Worm (Caenorhabditis elegans): ENCODE data around the gene glb-28.

Gene glb-28

ce11 chrX:15365235-15365634 lies 48.2 kb upstream of the glb-28 start (continued):
- TF ChIP-seq rbr-2 (tag; optimal IDR thresholded peaks at IDR 0.05) (peak; percentile 30), mxl-3 (GFP tag; optimal IDR thresholded peaks at IDR 0.05) (peak; percentile 82), mep-1 (tag; optimal IDR thresholded peaks at IDR 0.05) (peak; percentile 92), pha-4 (GFP tag; IDR thresholded peaks at IDR 0.05) (peak; percentile 61; the same call in 1 of the 2 replicates), pha-4 (tag; optimal IDR thresholded peaks at IDR 0.05) (no peak), nhr-111 (GFP tag; optimal IDR thresholded peaks at IDR 0.05) (no peak), daf-16 (GFP tag; optimal IDR thresholded peaks at IDR 0.05) (peak in 1 of 2 experiments; percentile 22), daf-16 (tag; optimal IDR thresholded peaks at IDR 0.05) (no peak), ztf-11 (tag; optimal IDR thresholded peaks at IDR 0.05) (no peak), nhr-77 (tag; optimal IDR thresholded peaks at IDR 0.05) (no peak), hlh-11 (tag; optimal IDR thresholded peaks at IDR 0.05) (peak; percentile 93), nhr-11 (tag; optimal IDR thresholded peaks at IDR 0.05) (peak; percentile 92), lin-13 (GFP tag; optimal IDR thresholded peaks at IDR 0.05) (peak; percentile 30), ama-1 (optimal IDR thresholded peaks at IDR 0.05) (no peak), D1046.2 (GFP tag; IDR thresholded peaks at IDR 0.05) (no peak), aly-2 (tag; optimal IDR thresholded peaks at IDR 0.05) (no peak), spr-1 (tag; optimal IDR thresholded peaks at IDR 0.05) (peak; percentile 8), nhr-6 (tag; optimal IDR thresholded peaks at IDR 0.05) (peak; percentile 4), attf-4 (tag; optimal IDR thresholded peaks at IDR 0.05) (no peak), nhr-48 (tag; optimal IDR thresholded peaks at IDR 0.05) (peak; percentile 14), hlh-30 (tag; optimal IDR thresholded peaks at IDR 0.05; ENCODE audit: insufficient read depth) (peak; percentile 99), F37D6.2 (tag; optimal IDR thresholded peaks at IDR 0.05) (peak; percentile 52), lin-29 (GFP tag; IDR thresholded peaks at IDR 0.05) (peak; percentile 49; the same call in 1 of the 2 replicates), duxl-1 (tag; optimal IDR thresholded peaks at IDR 0.05; ENCODE audit: poor library complexity) (peak; percentile 3), fkh-10 (GFP tag; optimal IDR thresholded peaks at IDR 0.05) (peak; percentile 45), nhr-10 (tag; optimal IDR thresholded peaks at IDR 0.05) (peak; percentile 17), mdl-1 (tag; optimal IDR thresholded peaks at IDR 0.05) (peak; percentile 46 to 94), zfp-3 (GFP tag; conservative IDR thresholded peaks at IDR 0.05) (0 out of 2 replicates have a peak, but pooled peaks have one; percentile 31), hmg-1.1 (GFP tag; IDR thresholded peaks at IDR 0.05) (peak; percentile 66)

ce11 chrX:15362152-15362922 lies 45.3 kb upstream of the glb-28 start:
- no peak for TF ChIP-seq pqm-1 (tag; optimal IDR thresholded peaks at IDR 0.05)
- TF ChIP-seq F26F4.8 (GFP tag; conservative IDR thresholded peaks at IDR 0.05) = no peak
- TF ChIP-seq sdz-12 (GFP tag; optimal IDR thresholded peaks at IDR 0.05) = no peak
- TF ChIP-seq spr-1 (tag; optimal IDR thresholded peaks at IDR 0.05) = peak; percentile 18
- no peak for TF ChIP-seq spr-3 (GFP tag; optimal IDR thresholded peaks at IDR 0.05)
- 0 out of 2 replicates have a peak, but pooled peaks have one; percentile 29 for TF ChIP-seq nhr-42 (GFP tag; IDR thresholded peaks at IDR 0.05)
- TF ChIP-seq snpc-4 (tag; optimal IDR thresholded peaks at IDR 0.05) = peak; percentile 46
- TF ChIP-seq egl-43 (GFP tag; IDR thresholded peaks at IDR 0.05) = 0 out of 2 replicates have a peak, but pooled peaks have one; percentile 45
- TF ChIP-seq D1046.2 (GFP tag; IDR thresholded peaks at IDR 0.05) = 0 out of 2 replicates have a peak, but pooled peaks have one; percentile 56
- no peak for TF ChIP-seq hif-1 (tag; optimal IDR thresholded peaks at IDR 0.05)
- no peak for TF ChIP-seq saeg-2 (GFP tag; IDR thresholded peaks at IDR 0.05)
- no peak for TF ChIP-seq php-3 (GFP tag; IDR thresholded peaks at IDR 0.05)
- TF ChIP-seq ama-1 (optimal IDR thresholded peaks at IDR 0.05) = no peak
- peak; percentile 49; the same call in 1 of the 2 replicates for TF ChIP-seq mdt-29 (GFP tag; IDR thresholded peaks at IDR 0.05)
- no peak for TF ChIP-seq nhr-77 (tag; optimal IDR thresholded peaks at IDR 0.05)
- no peak for TF ChIP-seq R02D3.7 (tag; optimal IDR thresholded peaks at IDR 0.05)
- TF ChIP-seq fos-1 (tag; optimal IDR thresholded peaks at IDR 0.05) = no peak
- TF ChIP-seq nhr-41 (GFP tag; IDR thresholded peaks at IDR 0.05) = 0 out of 2 replicates have a peak, but pooled peaks have one; percentile 24
- no peak for TF ChIP-seq mdl-1 (tag; optimal IDR thresholded peaks at IDR 0.05)
- no peak for TF ChIP-seq dpl-1 (GFP tag; optimal IDR thresholded peaks at IDR 0.05)
- no peak for TF ChIP-seq nhr-76 (tag; optimal IDR thresholded peaks at IDR 0.05)
- no peak for TF ChIP-seq duxl-1 (tag; optimal IDR thresholded peaks at IDR 0.05; ENCODE audit: poor library complexity)
- no peak for TF ChIP-seq nhr-10 (tag; optimal IDR thresholded peaks at IDR 0.05)
- TF ChIP-seq nhr-111 (GFP tag; optimal IDR thresholded peaks at IDR 0.05) = no peak
- no peak for TF ChIP-seq Y75B8A.6 (GFP tag; IDR thresholded peaks at IDR 0.05)
- no peak for TF ChIP-seq hlh-11 (tag; optimal IDR thresholded peaks at IDR 0.05)
- TF ChIP-seq ceh-20 (GFP tag; IDR thresholded peaks at IDR 0.05) = no peak
- no peak for TF ChIP-seq dmd-8 (GFP tag; IDR thresholded peaks at IDR 0.05)
- TF ChIP-seq attf-4 (tag; optimal IDR thresholded peaks at IDR 0.05) = no peak
- no peak for TF ChIP-seq tag-97 (GFP tag; IDR thresholded peaks at IDR 0.05)
- TF ChIP-seq F37D6.2 (tag; optimal IDR thresholded peaks at IDR 0.05) = no peak
